Fruit fly (Drosophila melanogaster) whole organism, embryonic: ENCODE results near the gene Vlet.
A peak's percentile ranks its signal among the peaks of the same experiment; 100 is the strongest.

Source experiments
- Atf6 ChIP-seq: fragments of 200-800 bp; sonication (Bioruptor generic); IDR thresholded peaks from 2 replicates; pipeline ENCODE4 v1.3.6; 2022; ENCODE audit warnings: missing biosample characterization, missing genetic modification characterization
- CG1024 ChIP-seq: fragments of 200-800 bp; sonication (Bioruptor generic); IDR thresholded peaks from 2 replicates; pipeline ENCODE4 v1.3.6; 2022; ENCODE audit warnings: missing biosample characterization, missing genetic modification characterization
- CG11456 ChIP-seq: fragments of 200-800 bp; sonication (Bioruptor generic); IDR thresholded peaks from 3 replicates; pipeline ENCODE4 v1.3.6; 2022; ENCODE audit warnings: missing biosample characterization, missing genetic modification characterization
- CG12155 ChIP-seq: fragments of 200-800 bp; sonication (Bioruptor generic); optimal IDR thresholded peaks from 3 replicates; lab custom pipeline; 2016; ENCODE audit warnings: missing biosample characterization, missing genetic modification characterization
- CG12659 ChIP-seq: fragments of 200-800 bp; sonication (Bioruptor generic); optimal IDR thresholded peaks from 3 replicates; lab custom pipeline; 2017; ENCODE audit warnings: mild to moderate bottlenecking, missing biosample characterization, missing genetic modification reagents, missing genetic modification characterization
- CG13296 ChIP-seq: fragments of 200-800 bp; sonication (Bioruptor generic); optimal IDR thresholded peaks from 3 replicates; lab custom pipeline; 2018; ENCODE audit warnings: missing biosample characterization, mild to moderate bottlenecking, missing genetic modification characterization
- CG1602 ChIP-seq: fragments of 200-800 bp; sonication (Bioruptor generic); optimal IDR thresholded peaks from 3 replicates; lab custom pipeline; 2016; ENCODE audit warnings: missing biosample characterization, missing genetic modification characterization
- CG18764 ChIP-seq: fragments of 200-800 bp; sonication (Bioruptor generic); optimal IDR thresholded peaks from 3 replicates; lab custom pipeline; 2016; ENCODE audit warnings: missing biosample characterization, missing genetic modification characterization
- CG2116 ChIP-seq: fragments of 200-800 bp; sonication (Bioruptor generic); optimal IDR thresholded peaks from 3 replicates; lab custom pipeline; 2018; ENCODE audit warnings: missing biosample characterization, mild to moderate bottlenecking, missing genetic modification characterization
- CG31441 ChIP-seq: fragments of 200-800 bp; sonication (Bioruptor generic); IDR thresholded peaks from 2 replicates; pipeline ENCODE4 v1.3.6; 2022; ENCODE audit warnings: missing biosample characterization, missing genetic modification characterization
- CG32532 ChIP-seq: fragments of 200-800 bp; sonication (Bioruptor generic); IDR thresholded peaks from 2 replicates; pipeline ENCODE4 v1.3.6; 2022; ENCODE audit warnings: missing biosample characterization, missing genetic modification characterization
- CG32772 ChIP-seq: fragments of 200-800 bp; sonication (Bioruptor generic); IDR thresholded peaks from 2 replicates; pipeline ENCODE4 v1.3.6; 2022; ENCODE audit warnings: missing biosample characterization, missing genetic modification characterization
- CG34376 ChIP-seq: fragments of 200-800 bp; sonication (Bioruptor generic); optimal IDR thresholded peaks from 2 replicates; lab custom pipeline; 2018; ENCODE audit warnings: missing biosample characterization, mild to moderate bottlenecking, missing genetic modification characterization
- CG4730 ChIP-seq: fragments of 200-800 bp; sonication (Bioruptor generic); IDR thresholded peaks from 2 replicates; pipeline ENCODE4 v1.3.6; 2022; ENCODE audit warnings: missing biosample characterization, missing genetic modification characterization
- CG6272 ChIP-seq: fragments of 200-800 bp; sonication (Bioruptor generic); IDR thresholded peaks from 2 replicates; pipeline ENCODE4 v1.3.6; 2022; ENCODE audit warnings: missing biosample characterization, missing genetic modification characterization
- CG7372 ChIP-seq: fragments of 200-800 bp; sonication (Bioruptor generic); IDR thresholded peaks from 2 replicates; pipeline ENCODE4 v1.3.6; 2022; ENCODE audit warnings: missing biosample characterization, missing genetic modification characterization
- ERR ChIP-seq: fragments of 200-800 bp; sonication (Bioruptor generic); optimal IDR thresholded peaks from 2 replicates; lab custom pipeline; 2016; ENCODE audit warnings: missing biosample characterization, missing genetic modification characterization
- Fer3 ChIP-seq: fragments of 200-800 bp; sonication (Bioruptor generic); optimal IDR thresholded peaks from 2 replicates; lab custom pipeline; 2018; ENCODE audit warnings: missing biosample characterization, mild to moderate bottlenecking, missing genetic modification characterization, moderate library complexity
- HLH4C ChIP-seq: fragments of 200-800 bp; sonication (Bioruptor generic); IDR thresholded peaks from 3 replicates; pipeline ENCODE4 v1.3.6; 2022; ENCODE audit warnings: missing biosample characterization, missing genetic modification characterization; ENCODE audit not compliant: partially characterized antibody
- Hey ChIP-seq: fragments of 200-800 bp; sonication (Bioruptor generic); optimal IDR thresholded peaks from 3 replicates; lab custom pipeline; 2018; ENCODE audit warnings: missing biosample characterization, mild to moderate bottlenecking, missing genetic modification characterization
- HmgZ ChIP-seq: fragments of 200-800 bp; sonication (Bioruptor generic); optimal IDR thresholded peaks from 2 replicates; lab custom pipeline; 2018; ENCODE audit warnings: missing biosample characterization, mild to moderate bottlenecking, missing genetic modification characterization
- Hmr ChIP-seq: fragments of 200-800 bp; sonication (Bioruptor generic); optimal IDR thresholded peaks from 3 replicates; lab custom pipeline; 2017; ENCODE audit warnings: mild to moderate bottlenecking, missing biosample characterization, missing genetic modification reagents, missing genetic modification characterization
- Hr39 ChIP-seq: fragments of >200 bp; optimal IDR thresholded peaks from 2 replicates; lab custom pipeline; 2017
- MESR4 ChIP-seq: fragments of 200-800 bp; sonication (Bioruptor generic); optimal IDR thresholded peaks from 2 replicates; lab custom pipeline; 2018; ENCODE audit warnings: missing biosample characterization, mild to moderate bottlenecking, missing genetic modification characterization, moderate library complexity
- Med ChIP-seq: fragments of 200-800 bp; sonication (Bioruptor generic); peaks from one replicate; lab custom pipeline; 2016; ENCODE audit warnings: missing biosample characterization, missing genetic modification characterization, mild to moderate bottlenecking, inconsistent platforms, moderate library complexity
- Mrtf ChIP-seq: fragments of 200-800 bp; sonication (Bioruptor generic); IDR thresholded peaks from 3 replicates; pipeline ENCODE4 v1.3.6; 2022; ENCODE audit warnings: missing biosample characterization, missing genetic modification characterization
- NK7.1 ChIP-seq: fragments of 200-800 bp; sonication (Bioruptor generic); optimal IDR thresholded peaks from 3 replicates; lab custom pipeline; 2016; ENCODE audit warnings: missing biosample characterization, missing genetic modification characterization
- Nf-YB ChIP-seq: fragments of 200-800 bp; sonication (Bioruptor generic); optimal IDR thresholded peaks from 3 replicates; lab custom pipeline; 2019; ENCODE audit warnings: missing biosample characterization, mild to moderate bottlenecking, missing genetic modification characterization, moderate library complexity
- Opbp ChIP-seq: fragments of 200-800 bp; sonication (Bioruptor generic); IDR thresholded peaks from 3 replicates; pipeline ENCODE4 v1.3.6; 2022; ENCODE audit warnings: missing biosample characterization, missing genetic modification characterization; ENCODE audit not compliant: partially characterized antibody
- Rx ChIP-seq: fragments of 200-800 bp; sonication (Bioruptor generic); IDR thresholded peaks from 2 replicates; pipeline ENCODE4 v1.3.6; 2022; ENCODE audit warnings: missing biosample characterization, missing genetic modification characterization
- Scr ChIP-seq: fragments of 200-800 bp; sonication (Bioruptor generic); IDR thresholded peaks from 2 replicates; pipeline ENCODE4 v1.3.6; 2022; ENCODE audit warnings: missing biosample characterization, missing genetic modification characterization; ENCODE audit not compliant: partially characterized antibody
- Spps ChIP-seq: fragments of 200-800 bp; sonication (Bioruptor generic); optimal IDR thresholded peaks from 2 replicates; lab custom pipeline; 2018; ENCODE audit warnings: missing biosample characterization, mild to moderate bottlenecking, missing genetic modification characterization
- cwo ChIP-seq: fragments of 200-800 bp; sonication (Bioruptor generic); optimal IDR thresholded peaks from 3 replicates; lab custom pipeline; 2017; ENCODE audit warnings: missing biosample characterization, missing genetic modification characterization, mild to moderate bottlenecking, moderate library complexity, missing genetic modification reagents
- dmrt11E ChIP-seq: fragments of 200-800 bp; sonication (Bioruptor generic); optimal IDR thresholded peaks from 3 replicates; lab custom pipeline; 2018; ENCODE audit warnings: missing biosample characterization, mild to moderate bottlenecking, missing genetic modification characterization, moderate library complexity
- ems ChIP-seq: fragments of 200-800 bp; sonication (Bioruptor generic); optimal IDR thresholded peaks from 3 replicates; lab custom pipeline; 2016; ENCODE audit warnings: missing biosample characterization, missing genetic modification characterization
- fu2 ChIP-seq: fragments of 200-800 bp; sonication (Bioruptor generic); optimal IDR thresholded peaks from 2 replicates; lab custom pipeline; 2016; ENCODE audit warnings: missing biosample characterization, missing genetic modification characterization
- gem ChIP-seq: fragments of 200-800 bp; sonication (Bioruptor generic); optimal IDR thresholded peaks from 2 replicates; lab custom pipeline; 2019; ENCODE audit warnings: missing biosample characterization, mild to moderate bottlenecking, missing genetic modification characterization, moderate library complexity
- ham ChIP-seq: fragments of 200-800 bp; sonication (Bioruptor generic); IDR thresholded peaks from 2 replicates; pipeline ENCODE4 v1.3.6; 2022; ENCODE audit warnings: missing biosample characterization, missing genetic modification characterization
- kay ChIP-seq: fragments of 200-800 bp; sonication (Bioruptor generic); optimal IDR thresholded peaks from 2 replicates; lab custom pipeline; 2016; ENCODE audit warnings: missing biosample characterization, missing genetic modification characterization
- klu ChIP-seq: fragments of 200-800 bp; sonication (Bioruptor generic); IDR thresholded peaks from 2 replicates; pipeline ENCODE4 v1.3.6; 2022; ENCODE audit warnings: missing biosample characterization, missing genetic modification characterization
- lmd ChIP-seq: fragments of 200-800 bp; sonication (Bioruptor generic); IDR thresholded peaks from 2 replicates; pipeline ENCODE4 v1.3.6; 2022; ENCODE audit warnings: missing biosample characterization, missing genetic modification characterization
- nerfin-1 ChIP-seq: fragments of 200-800 bp; sonication (Bioruptor generic); optimal IDR thresholded peaks from 3 replicates; lab custom pipeline; 2019; ENCODE audit warnings: missing biosample characterization, mild to moderate bottlenecking, missing genetic modification characterization, moderate library complexity
- nerfin-2 ChIP-seq: fragments of 200-800 bp; sonication (Bioruptor generic); IDR thresholded peaks from 2 replicates; pipeline ENCODE4 v1.3.6; 2022; ENCODE audit warnings: missing biosample characterization, missing genetic modification characterization; ENCODE audit not compliant: partially characterized antibody
- phol ChIP-seq: fragments of 200-800 bp; sonication (Bioruptor generic); optimal IDR thresholded peaks from 3 replicates; lab custom pipeline; 2018; ENCODE audit warnings: missing biosample characterization, mild to moderate bottlenecking, missing genetic modification characterization, moderate library complexity
- ranshi ChIP-seq: fragments of 200-800 bp; sonication (Bioruptor generic); IDR thresholded peaks from 2 replicates; pipeline ENCODE4 v1.3.6; 2022; ENCODE audit warnings: missing biosample characterization, missing genetic modification characterization
- run ChIP-seq: fragments of 200-800 bp; sonication (Bioruptor generic); optimal IDR thresholded peaks from 3 replicates; lab custom pipeline; 2018; ENCODE audit warnings: missing biosample characterization, mild to moderate bottlenecking, missing genetic modification characterization
- sim ChIP-seq: fragments of 200-800 bp; sonication (Bioruptor generic); IDR thresholded peaks from 2 replicates; pipeline ENCODE4 v1.3.6; 2022; ENCODE audit warnings: missing biosample characterization, missing genetic modification characterization
- slbo ChIP-seq: fragments of 200-800 bp; sonication (Bioruptor generic); IDR thresholded peaks from 2 replicates; pipeline ENCODE4 v1.3.6; 2022; ENCODE audit warnings: missing biosample characterization, missing genetic modification characterization
- slou ChIP-seq: fragments of 200-800 bp; sonication (Bioruptor generic); optimal IDR thresholded peaks from 3 replicates; lab custom pipeline; 2016; ENCODE audit warnings: missing biosample characterization, missing genetic modification characterization
- toy ChIP-seq: fragments of 200-800 bp; sonication (Bioruptor generic); IDR thresholded peaks from 2 replicates; pipeline ENCODE4 v1.3.6; 2022; ENCODE audit warnings: missing biosample characterization, missing genetic modification characterization
- wek ChIP-seq: fragments of 200-800 bp; sonication (Bioruptor generic); optimal IDR thresholded peaks from 3 replicates; lab custom pipeline; 2018; ENCODE audit warnings: missing biosample characterization, mild to moderate bottlenecking, missing genetic modification characterization, moderate library complexity
- zf30C ChIP-seq: fragments of 200-800 bp; sonication (Bioruptor generic); optimal IDR thresholded peaks from 3 replicates; lab custom pipeline; 2018; ENCODE audit warnings: missing biosample characterization, mild to moderate bottlenecking, missing genetic modification characterization

Gene Vlet

dm6 chrX:11715263-11715659, 36.9 kb upstream of the Vlet start, which contains the start of gene Amun (continued):
- TF ChIP-seq Med, result peak; percentile 75
- no peak for TF ChIP-seq HmgZ (tag; lab: Kevin White, UChicago)
- TF ChIP-seq Opbp (GFP tag; lab: Robert Waterston, UW), result no peak
- no peak for TF ChIP-seq nerfin-2 (GFP tag; lab: Robert Waterston, UW)
- TF ChIP-seq Rx (GFP tag; lab: Robert Waterston, UW), result no peak
- TF ChIP-seq Fer3 (tag; lab: Kevin White, UChicago), result peak; percentile 27
- peak; percentile 21; the same call in 1 of the 2 replicates for TF ChIP-seq ranshi (GFP tag; lab: Robert Waterston, UW)
- TF ChIP-seq dmrt11E (tag; lab: Kevin White, UChicago), result no peak
- no peak for TF ChIP-seq Spps (tag; lab: Kevin White, UChicago)
- no peak for TF ChIP-seq Atf6 (GFP tag; lab: Robert Waterston, UW)
- TF ChIP-seq slou (GFP tag; lab: Kevin White, UChicago), result peak; percentile 42
- TF ChIP-seq CG11456, result peak; percentile 79; the same call in 2 of the 3 replicates
- no peak for TF ChIP-seq kay
- TF ChIP-seq CG1024 (GFP tag; lab: Robert Waterston, UW), result no peak
- TF ChIP-seq toy, result no peak
- TF ChIP-seq zf30C (GFP tag; lab: Kevin White, UChicago), result no peak
- peak; percentile 35 for TF ChIP-seq Hmr (GFP tag; lab: Kevin White, UChicago)
- no peak for TF ChIP-seq phol
- peak; percentile 45; the same call in 1 of the 2 replicates for TF ChIP-seq lmd (GFP tag; lab: Robert Waterston, UW)
- TF ChIP-seq Nf-YB (GFP tag; lab: Kevin White, UChicago), result no peak
- no peak for TF ChIP-seq sim (GFP tag; lab: Robert Waterston, UW)
- TF ChIP-seq ham (GFP tag; lab: Robert Waterston, UW), result no peak
- no peak for TF ChIP-seq CG12659 (GFP tag; lab: Kevin White, UChicago)
- TF ChIP-seq CG32532 (GFP tag; lab: Robert Waterston, UW), result peak; percentile 71
- no peak for TF ChIP-seq Scr (GFP tag; lab: Robert Waterston, UW)
- no peak for TF ChIP-seq ERR (GFP tag; lab: Kevin White, UChicago)
- no peak for TF ChIP-seq CG2116
- peak; percentile 15 for TF ChIP-seq fu2 (GFP tag; lab: Kevin White, UChicago)
- no peak for TF ChIP-seq CG12155 (GFP tag; lab: Kevin White, UChicago)
- no peak for TF ChIP-seq CG32772 (GFP tag; lab: Robert Waterston, UW)
- TF ChIP-seq nerfin-1 (tag; lab: Kevin White, UChicago), result no peak
- TF ChIP-seq klu, result peak; percentile 32; the same call in 1 of the 2 replicates
- no peak for TF ChIP-seq MESR4 (GFP tag; lab: Kevin White, UChicago)
- TF ChIP-seq HLH4C (GFP tag; lab: Robert Waterston, UW), result no peak
- TF ChIP-seq cwo (GFP tag; lab: Kevin White, UChicago), result no peak
- TF ChIP-seq CG34376 (GFP tag; lab: Kevin White, UChicago), result no peak
- TF ChIP-seq Mrtf (GFP tag; lab: Robert Waterston, UW), result peak; percentile 58; the same call in 2 of the 3 replicates
- TF ChIP-seq CG7372, result no peak
- no peak for TF ChIP-seq CG18764
- TF ChIP-seq CG4730 (GFP tag; lab: Robert Waterston, UW), result no peak
- no peak for TF ChIP-seq wek (GFP tag; lab: Kevin White, UChicago)
- no peak for TF ChIP-seq Hey
- no peak for TF ChIP-seq CG1602 (GFP tag; lab: Kevin White, UChicago)
- no peak for TF ChIP-seq run (tag; lab: Kevin White, UChicago)
- TF ChIP-seq gem, result peak; percentile 32
- no peak for TF ChIP-seq CG31441 (GFP tag; lab: Robert Waterston, UW)
- peak; percentile 81 for TF ChIP-seq slbo (GFP tag; lab: Robert Waterston, UW)
- no peak for TF ChIP-seq Hr39 (lab: Kevin White, UChicago)
- peak; percentile 34 for TF ChIP-seq ems (GFP tag; lab: Kevin White, UChicago)
- no peak for TF ChIP-seq CG13296
- no peak for TF ChIP-seq NK7.1 (GFP tag; lab: Kevin White, UChicago)
- 0 out of 2 replicates have a peak, but pooled peaks have one; percentile 4 for TF ChIP-seq CG6272 (GFP tag; lab: Robert Waterston, UW)
